Worm (Caenorhabditis elegans) whole organism, L3 larva: Measurements from ENCODE around the gene egl-43.
"Not testable (repeated sequence)": the region's sequence is repeated elsewhere in the genome, so short reads cannot be mapped to it uniquely, and the experiment has no call there.

Experiments
- fos-1 ChIP-seq: fragments of 150-350 bp; optimal IDR thresholded peaks from 2 replicates; lab custom pipeline; 2014; ENCODE audit warnings: missing biosample characterization, missing genetic modification characterization
- lin-39 ChIP-seq: fragments of 150-350 bp; optimal IDR thresholded peaks from 2 replicates; lab custom pipeline; 2018; ENCODE audit warnings: missing biosample characterization, missing genetic modification reagents, missing genetic modification characterization
- skn-1 ChIP-seq: fragments of 150-350 bp; optimal IDR thresholded peaks from 2 replicates; lab custom pipeline; 2014; ENCODE audit warnings: missing biosample characterization, missing genetic modification characterization

DNA sequence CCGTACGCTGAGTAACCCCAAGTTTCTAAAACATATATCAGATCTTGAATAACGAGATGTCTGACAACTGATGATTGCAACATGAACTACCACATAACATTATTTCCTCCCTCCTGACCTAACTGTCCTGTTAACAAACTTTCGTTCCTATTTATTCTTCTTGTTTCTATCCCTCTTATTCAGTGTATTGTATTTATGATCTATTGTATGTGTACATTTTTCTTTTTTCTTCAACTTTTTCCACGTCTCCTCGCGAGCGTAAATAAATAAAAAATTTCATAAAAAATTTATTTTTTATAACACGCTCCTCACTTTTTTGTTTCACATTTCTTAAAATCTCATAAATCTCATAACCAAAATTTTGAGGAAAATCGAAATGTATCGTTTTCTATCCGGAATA lies 51.3 kb downstream of the egl-43 start, which contains the start of gene ZK892.4:
- TF ChIP-seq lin-39; fos-1 (tag; lab: Kevin White, UChicago); skn-1 (tag; lab: Kevin White, UChicago): not testable (repeated sequence)
